Worm (Caenorhabditis elegans) whole organism, young adult: Measurements from ENCODE around the gene dct-16.

ENCODE experiments used
- B0019.2 ChIP-seq: fragments of 200-800 bp; sonication (Bioruptor generic); conservative IDR thresholded peaks from 2 replicates; pipeline ENCODE4 v1.3.6; 2022; ENCODE audit warnings: missing genetic modification reagents, missing genetic modification characterization, missing compliant biosample characterization
- C17E4.6 ChIP-seq: fragments of 200-800 bp; sonication (Bioruptor generic); IDR thresholded peaks from 2 replicates; pipeline ENCODE4 v1.3.6; 2022; ENCODE audit warnings: missing genetic modification reagents, missing genetic modification characterization, missing compliant biosample characterization
- D2030.7 ChIP-seq: fragments of 200-800 bp; sonication (Bioruptor generic); IDR thresholded peaks from 2 replicates; pipeline ENCODE4 v1.3.6; 2022; ENCODE audit warnings: missing genetic modification reagents, missing genetic modification characterization, missing compliant biosample characterization
- F10E7.11 ChIP-seq: sonication (generic microtip); optimal IDR thresholded peaks from 2 replicates; lab custom pipeline; 2017; ENCODE audit warnings: mild to moderate bottlenecking, missing genetic modification characterization, moderate library complexity, missing compliant biosample characterization
- F39B2.1 ChIP-seq: fragments of 200-800 bp; sonication (Bioruptor generic); IDR thresholded peaks from 2 replicates; pipeline ENCODE4 v1.3.6; 2022; ENCODE audit warnings: missing genetic modification reagents, missing genetic modification characterization, missing compliant biosample characterization
- F49E8.2 ChIP-seq: sonication (generic microtip); optimal IDR thresholded peaks from 3 replicates; lab custom pipeline; 2017; ENCODE audit warnings: missing genetic modification characterization, mild to moderate bottlenecking, missing compliant biosample characterization, antibody characterized with exemption, moderate library complexity; ENCODE audit not compliant: insufficient read depth
- F57A8.1 ChIP-seq: fragments of 200-800 bp; sonication (Bioruptor generic); optimal IDR thresholded peaks from 2 replicates; lab custom pipeline; 2018; ENCODE audit warnings: mild to moderate bottlenecking, missing genetic modification characterization, moderate library complexity, missing compliant biosample characterization
- F57C9.4 ChIP-seq: sonication (generic microtip); optimal IDR thresholded peaks from 2 replicates; lab custom pipeline; 2017; ENCODE audit warnings: mild to moderate bottlenecking, missing genetic modification characterization, missing compliant biosample characterization
- K11D2.4 ChIP-seq: fragments of 200-800 bp; sonication (Bioruptor generic); IDR thresholded peaks from 2 replicates; pipeline ENCODE4 v1.3.6; 2022; ENCODE audit warnings: missing genetic modification reagents, missing genetic modification characterization, missing compliant biosample characterization
- T26A5.8 ChIP-seq: sonication (generic microtip); optimal IDR thresholded peaks from 2 replicates; lab custom pipeline; 2016; ENCODE audit warnings: missing genetic modification characterization, missing compliant biosample characterization
- Y53F4B.3 ChIP-seq: fragments of 200-800 bp; sonication (Bioruptor generic); IDR thresholded peaks from 2 replicates; pipeline ENCODE4 v1.3.6; 2022; ENCODE audit warnings: missing genetic modification reagents, missing genetic modification characterization, missing compliant biosample characterization
- Y53G8AR.9 ChIP-seq: fragments of 200-800 bp; sonication (Bioruptor generic); conservative IDR thresholded peaks from 2 replicates; pipeline ENCODE4 v1.3.6; 2022; ENCODE audit warnings: missing genetic modification reagents, missing genetic modification characterization, missing compliant biosample characterization
- Y56A3A.18 ChIP-seq: fragments of 200-800 bp; sonication (Bioruptor generic); IDR thresholded peaks from 2 replicates; pipeline ENCODE4 v1.3.6; 2022; ENCODE audit warnings: missing genetic modification reagents, missing genetic modification characterization, missing compliant biosample characterization
- Y95B8A.8 ChIP-seq: fragments of 200-800 bp; sonication (Bioruptor generic); IDR thresholded peaks from 2 replicates; pipeline ENCODE4 v1.3.6; 2022; ENCODE audit warnings: missing genetic modification reagents, missing genetic modification characterization, missing compliant biosample characterization
- athp-1 ChIP-seq: sonication (generic microtip); optimal IDR thresholded peaks from 2 replicates; lab custom pipeline; 2017; ENCODE audit warnings: mild to moderate bottlenecking, missing genetic modification characterization, missing compliant biosample characterization
- attf-3 ChIP-seq: fragments of 200-800 bp; sonication (Bioruptor generic); conservative IDR thresholded peaks from 2 replicates; pipeline ENCODE4 v1.3.6; 2022; ENCODE audit warnings: missing genetic modification reagents, missing genetic modification characterization, missing compliant biosample characterization
- attf-5 ChIP-seq: fragments of 200-800 bp; sonication (Bioruptor generic); optimal IDR thresholded peaks from 2 replicates; lab custom pipeline; 2018; ENCODE audit warnings: mild to moderate bottlenecking, missing genetic modification characterization, missing compliant biosample characterization
- bed-1 ChIP-seq: fragments of 200-800 bp; sonication (Bioruptor generic); IDR thresholded peaks from 2 replicates; pipeline ENCODE4 v1.3.6; 2022; ENCODE audit warnings: missing genetic modification reagents, missing genetic modification characterization, missing compliant biosample characterization
- ccch-3 ChIP-seq: fragments of 200-800 bp; sonication (Bioruptor generic); optimal IDR thresholded peaks from 2 replicates; lab custom pipeline; 2018; ENCODE audit warnings: mild to moderate bottlenecking, missing genetic modification characterization, missing compliant biosample characterization
- cebp-2 ChIP-seq: fragments of 200-800 bp; sonication (Bioruptor generic); IDR thresholded peaks from 2 replicates; pipeline ENCODE4 v1.3.6; 2022; ENCODE audit warnings: missing genetic modification characterization, missing compliant biosample characterization
- ceh-100 ChIP-seq: fragments of 200-800 bp; sonication (Bioruptor generic); IDR thresholded peaks from 2 replicates; pipeline ENCODE4 v1.3.6; 2022; ENCODE audit warnings: missing genetic modification reagents, missing genetic modification characterization, missing compliant biosample characterization
- dox-1 ChIP-seq: fragments of 200-800 bp; sonication (Bioruptor generic); IDR thresholded peaks from 2 replicates; pipeline ENCODE4 v1.3.6; 2022; ENCODE audit warnings: missing genetic modification reagents, missing genetic modification characterization, missing compliant biosample characterization
- efl-1 ChIP-seq: fragments of 150-350 bp; optimal IDR thresholded peaks from 2 replicates; lab custom pipeline; 2014; ENCODE audit warnings: missing biosample characterization, missing genetic modification reagents, missing genetic modification characterization
- egrh-3 ChIP-seq: fragments of 200-800 bp; sonication (Bioruptor generic); IDR thresholded peaks from 2 replicates; pipeline ENCODE4 v1.3.6; 2022; ENCODE audit warnings: missing genetic modification reagents, missing genetic modification characterization, missing compliant biosample characterization
- fkh-3 ChIP-seq: sonication (generic microtip); optimal IDR thresholded peaks from 2 replicates; lab custom pipeline; 2016; ENCODE audit warnings: mild to moderate bottlenecking, missing genetic modification characterization, missing compliant biosample characterization
- him-1 ChIP-seq: sonication (generic microtip); optimal IDR thresholded peaks from 2 replicates; lab custom pipeline; 2016; ENCODE audit warnings: missing genotype, missing genetic modification reagents, missing genetic modification characterization, missing compliant biosample characterization
- hlh-26 ChIP-seq: fragments of 200-800 bp; sonication (Bioruptor generic); conservative IDR thresholded peaks from 2 replicates; pipeline ENCODE4 v1.3.6; 2022; ENCODE audit warnings: missing genetic modification reagents, missing genetic modification characterization, missing compliant biosample characterization
- hsf-1 ChIP-seq: fragments of 200-800 bp; sonication (Bioruptor generic); IDR thresholded peaks from 2 replicates; pipeline ENCODE4 v1.3.6; 2022; ENCODE audit warnings: missing genetic modification reagents, missing genetic modification characterization, missing compliant biosample characterization
- let-607 ChIP-seq, 2 experiments: fragments of 200-800 bp in 1 of 2; sonication (Bioruptor generic) in 1 of 2; sonication (generic microtip) in 1 of 2; optimal IDR thresholded peaks; 2 replicates each; lab custom pipeline; 2016 to 2018; ENCODE audit warnings: mild to moderate bottlenecking in 2 of 2, missing compliant biosample characterization in 2 of 2, missing genetic modification characterization in 2 of 2, moderate library complexity in 2 of 2, missing genotype in 1 of 2
- lin-26 ChIP-seq: fragments of 200-800 bp; sonication (Bioruptor generic); IDR thresholded peaks from 2 replicates; pipeline ENCODE4 v1.3.6; 2022; ENCODE audit warnings: missing genetic modification reagents, missing genetic modification characterization, missing compliant biosample characterization
- lin-35 ChIP-seq, 3 experiments: fragments of 150-350 bp in 2 of 3; sonication (generic microtip) in 1 of 3; optimal IDR thresholded peaks; 2 replicates each; lab custom pipeline; 2014 to 2018; ENCODE audit warnings: missing biosample characterization in 3 of 3, missing genetic modification characterization in 3 of 3, missing genetic modification reagents in 3 of 3
- lsl-1 ChIP-seq: fragments of 200-800 bp; sonication (Bioruptor generic); optimal IDR thresholded peaks from 2 replicates; lab custom pipeline; 2018; ENCODE audit warnings: mild to moderate bottlenecking, missing genetic modification characterization, moderate library complexity, missing compliant biosample characterization
- lsy-27 ChIP-seq: sonication (generic microtip); optimal IDR thresholded peaks from 2 replicates; lab custom pipeline; 2017; ENCODE audit warnings: missing genetic modification characterization, mild to moderate bottlenecking, missing compliant biosample characterization, antibody characterized with exemption, missing genotype, borderline replicate concordance; ENCODE audit not compliant: insufficient read depth
- mes-4 ChIP-seq: sonication (generic microtip); optimal IDR thresholded peaks from 2 replicates; lab custom pipeline; 2016; ENCODE audit warnings: missing genotype, missing genetic modification characterization, missing compliant biosample characterization
- mxl-1 ChIP-seq: sonication (generic microtip); optimal IDR thresholded peaks from 2 replicates; lab custom pipeline; 2016; ENCODE audit warnings: missing genetic modification characterization, missing compliant biosample characterization
- nfya-1 ChIP-seq: sonication (generic microtip); optimal IDR thresholded peaks from 2 replicates; lab custom pipeline; 2017; ENCODE audit warnings: antibody characterized with exemption, missing compliant biosample characterization, missing genetic modification characterization, borderline replicate concordance; ENCODE audit not compliant: insufficient read depth
- nhr-120 ChIP-seq: fragments of 200-800 bp; sonication (Bioruptor generic); IDR thresholded peaks from 2 replicates; pipeline ENCODE4 v1.3.6; 2022; ENCODE audit warnings: missing genetic modification characterization, missing compliant biosample characterization
- nhr-179 ChIP-seq: sonication (generic microtip); optimal IDR thresholded peaks from 2 replicates; lab custom pipeline; 2016; ENCODE audit warnings: mild to moderate bottlenecking, missing genetic modification characterization, missing compliant biosample characterization
- nhr-27 ChIP-seq: fragments of 200-800 bp; sonication (Bioruptor generic); optimal IDR thresholded peaks from 2 replicates; lab custom pipeline; 2018; ENCODE audit warnings: mild to moderate bottlenecking, missing genetic modification characterization, moderate library complexity, missing compliant biosample characterization
- rcor-1 ChIP-seq: fragments of 200-800 bp; sonication (Bioruptor generic); IDR thresholded peaks from 2 replicates; pipeline ENCODE4 v1.3.6; 2022; ENCODE audit warnings: missing genetic modification reagents, missing genetic modification characterization, missing compliant biosample characterization
- repo-1 ChIP-seq: sonication (generic microtip); optimal IDR thresholded peaks from 2 replicates; lab custom pipeline; 2017; ENCODE audit warnings: mild to moderate bottlenecking, missing genetic modification characterization, missing compliant biosample characterization
- sea-2 ChIP-seq: fragments of 200-800 bp; sonication (Bioruptor generic); IDR thresholded peaks from 2 replicates; pipeline ENCODE4 v1.3.6; 2022; ENCODE audit warnings: missing genetic modification characterization, missing compliant biosample characterization
- snpc-1.1 ChIP-seq: sonication (generic microtip); optimal IDR thresholded peaks from 2 replicates; lab custom pipeline; 2017; ENCODE audit warnings: missing genetic modification characterization, mild to moderate bottlenecking, missing compliant biosample characterization, antibody characterized with exemption, moderate library complexity, missing genotype, missing genetic modification reagents; ENCODE audit not compliant: insufficient read depth
- snpc-1.3 ChIP-seq: sonication (generic microtip); optimal IDR thresholded peaks from 2 replicates; lab custom pipeline; 2017; ENCODE audit warnings: missing genetic modification characterization, mild to moderate bottlenecking, missing compliant biosample characterization, antibody characterized with exemption, moderate library complexity, missing genotype, missing genetic modification reagents; ENCODE audit not compliant: insufficient read depth
- zfh-2 ChIP-seq: fragments of 200-800 bp; sonication (Bioruptor generic); conservative IDR thresholded peaks from 2 replicates; pipeline ENCODE4 v1.3.6; 2022; ENCODE audit warnings: missing genetic modification reagents, missing genetic modification characterization, missing compliant biosample characterization
- ztf-28 ChIP-seq: fragments of 200-800 bp; sonication (Bioruptor generic); IDR thresholded peaks from 2 replicates; pipeline ENCODE4 v1.3.6; 2022; ENCODE audit warnings: missing genetic modification reagents, missing genetic modification characterization, missing compliant biosample characterization
- ztf-3 ChIP-seq: fragments of 200-800 bp; sonication (Bioruptor generic); optimal IDR thresholded peaks from 2 replicates; lab custom pipeline; 2018; ENCODE audit warnings: mild to moderate bottlenecking, missing genetic modification characterization, missing compliant biosample characterization

dct-16 gene

ce11 chrV:20479013-20479739 lies 19.7 kb downstream of the dct-16 start, which contains the start of the genes calf-1 and rpl-2 (continued):
- TF ChIP-seq F49E8.2 (no peak), egrh-3 (GFP tag; lab: Robert Waterston, UW) (0 out of 2 replicates have a peak, but pooled peaks have one; percentile 15), lin-35 (GFP tag; optimal IDR thresholded peaks at IDR 0.05; lab: Kevin White, UChicago) (no peak), nhr-120 (GFP tag; lab: Robert Waterston, UW) (no peak), fkh-3 (no peak), dox-1 (GFP tag; lab: Robert Waterston, UW) (no peak), attf-3 (GFP tag; lab: Robert Waterston, UW) (no peak), lin-26 (GFP tag; lab: Robert Waterston, UW) (no peak), lsy-27 (tag; lab: Kevin White, UChicago) (no peak), F57A8.1 (GFP tag; lab: Kevin White, UChicago) (no peak), him-1 (no peak), ccch-3 (GFP tag; lab: Kevin White, UChicago) (no peak), B0019.2 (no peak), repo-1 (tag; lab: Kevin White, UChicago) (no peak), efl-1 (GFP tag; lab: Kevin White, UChicago) (peak; percentile 21), lsl-1 (GFP tag; lab: Kevin White, UChicago) (peak; percentile 37), nhr-179 (tag; lab: Kevin White, UChicago) (no peak), F57C9.4 (tag; lab: Kevin White, UChicago) (no peak), ztf-3 (GFP tag; lab: Kevin White, UChicago) (no peak), athp-1 (tag; lab: Kevin White, UChicago) (no peak), Y53F4B.3 (no peak), F39B2.1 (GFP tag; lab: Robert Waterston, UW) (no peak), K11D2.4 (GFP tag; lab: Robert Waterston, UW) (no peak), attf-5 (peak; percentile 51), T26A5.8 (tag; lab: Kevin White, UChicago) (no peak), C17E4.6 (GFP tag; lab: Robert Waterston, UW) (no peak), mes-4 (tag; lab: Kevin White, UChicago) (no peak), hsf-1 (GFP tag; lab: Robert Waterston, UW) (no peak), nfya-1 (tag; lab: Kevin White, UChicago) (no peak), mxl-1 (tag; lab: Kevin White, UChicago) (no peak), ztf-28 (GFP tag; lab: Robert Waterston, UW) (no peak), F10E7.11 (tag; lab: Kevin White, UChicago) (no peak), Y95B8A.8 (GFP tag; lab: Robert Waterston, UW) (no peak), hlh-26 (GFP tag; lab: Robert Waterston, UW) (no peak), zfh-2 (GFP tag; lab: Robert Waterston, UW) (no peak), cebp-2 (GFP tag; lab: Robert Waterston, UW) (no peak), sea-2 (GFP tag; lab: Robert Waterston, UW) (no peak), snpc-1.1 (tag; lab: Kevin White, UChicago) (no peak), let-607 (tag; optimal IDR thresholded peaks at IDR 0.05; lab: Kevin White, UChicago) (no peak), Y53G8AR.9 (GFP tag; lab: Robert Waterston, UW) (no peak), bed-1 (GFP tag; lab: Robert Waterston, UW) (no peak), snpc-1.3 (tag; lab: Kevin White, UChicago) (peak; percentile 51), nhr-27 (no peak), ceh-100 (GFP tag; lab: Robert Waterston, UW) (no peak), Y56A3A.18 (no peak), rcor-1 (GFP tag; lab: Robert Waterston, UW) (no peak), D2030.7 (GFP tag; lab: Robert Waterston, UW) (peak; percentile 69; the same call in 1 of the 2 replicates)
